Worm (Caenorhabditis elegans) whole organism, early embryonic: ENCODE measurements around the gene F46G10.2.

Experiments used
- B0310.2 ChIP-seq: sonication (generic microtip); optimal IDR thresholded peaks from 2 replicates; lab custom pipeline; 2016; ENCODE audit warnings: mild to moderate bottlenecking, missing genetic modification characterization, missing compliant biosample characterization
- F13C5.2 ChIP-seq: sonication (generic microtip); optimal IDR thresholded peaks from 2 replicates; lab custom pipeline; 2017; ENCODE audit warnings: mild to moderate bottlenecking, missing genetic modification characterization, inconsistent platforms, missing compliant biosample characterization
- aly-1 ChIP-seq: sonication (generic microtip); optimal IDR thresholded peaks from 2 replicates; lab custom pipeline; 2016; ENCODE audit warnings: missing genetic modification characterization, missing compliant biosample characterization
- ama-1 ChIP-seq: fragments of 150-350 bp; optimal IDR thresholded peaks from 2 replicates; lab custom pipeline; 2014
- ceh-13 ChIP-seq: fragments of 200-800 bp; sonication (Bioruptor generic); optimal IDR thresholded peaks from 2 replicates; lab custom pipeline; 2018; ENCODE audit warnings: mild to moderate bottlenecking, missing genetic modification characterization, missing compliant biosample characterization
- ceh-36 ChIP-seq: sonication (generic microtip); optimal IDR thresholded peaks from 2 replicates; lab custom pipeline; 2016; ENCODE audit warnings: missing genetic modification characterization, inconsistent platforms, missing compliant biosample characterization
- ets-7 ChIP-seq: sonication (generic microtip); optimal IDR thresholded peaks from 2 replicates; lab custom pipeline; 2016; ENCODE audit warnings: missing genotype, missing genetic modification characterization, missing compliant biosample characterization
- flt-1 ChIP-seq: fragments of 200-800 bp; sonication (Bioruptor generic); IDR thresholded peaks from 2 replicates; pipeline ENCODE4 v1.3.6; 2022; ENCODE audit warnings: missing genetic modification characterization, missing compliant biosample characterization
- hmbx-1 ChIP-seq: sonication (generic microtip); optimal IDR thresholded peaks from 2 replicates; lab custom pipeline; 2016; ENCODE audit warnings: mild to moderate bottlenecking, missing genetic modification characterization, missing compliant biosample characterization
- hmg-4 ChIP-seq: fragments of 200-800 bp; sonication (Bioruptor generic); optimal IDR thresholded peaks from 2 replicates; lab custom pipeline; 2018; ENCODE audit warnings: mild to moderate bottlenecking, missing genetic modification characterization, missing compliant biosample characterization
- hnd-1 ChIP-seq: sonication (generic microtip); optimal IDR thresholded peaks from 2 replicates; lab custom pipeline; 2016; ENCODE audit warnings: missing genetic modification characterization, missing compliant biosample characterization
- pes-1 ChIP-seq: fragments of 200-800 bp; sonication (Bioruptor generic); IDR thresholded peaks from 2 replicates; pipeline ENCODE4 v1.3.6; 2022; ENCODE audit warnings: missing genetic modification reagents, missing genetic modification characterization, missing compliant biosample characterization
- scrt-1 ChIP-seq: fragments of 200-800 bp; sonication (Bioruptor generic); IDR thresholded peaks from 2 replicates; pipeline ENCODE4 v1.3.6; 2022; ENCODE audit warnings: missing genetic modification characterization, missing compliant biosample characterization
- sea-1 ChIP-seq: fragments of 200-800 bp; sonication (Bioruptor generic); conservative IDR thresholded peaks from 2 replicates; pipeline ENCODE4 v1.3.6; 2022; ENCODE audit warnings: missing genetic modification characterization, missing compliant biosample characterization
- tbx-11 ChIP-seq: fragments of 200-800 bp; sonication (Bioruptor generic); IDR thresholded peaks from 2 replicates; pipeline ENCODE4 v1.3.6; 2022; ENCODE audit warnings: missing genetic modification characterization, missing compliant biosample characterization
- tbx-37 ChIP-seq: fragments of 200-800 bp; sonication (Bioruptor generic); conservative IDR thresholded peaks from 2 replicates; pipeline ENCODE4 v1.3.6; 2022; ENCODE audit warnings: missing genetic modification reagents, missing genetic modification characterization, missing compliant biosample characterization
- tra-4 ChIP-seq: sonication (generic microtip); optimal IDR thresholded peaks from 2 replicates; lab custom pipeline; 2017; ENCODE audit warnings: missing genetic modification characterization, missing compliant biosample characterization

The F46G10.2 gene

ce11 chrX:13322886-13323285 lies at the start of gene F46G10.2:
F46G10.2 (plus strand) TSS chrX:13322963.
- TF ChIP-seq pes-1 (GFP tag; lab: Robert Waterston, UW) (no peak), sea-1 (no peak), hmbx-1 (tag; lab: Kevin White, UChicago) (no peak), ceh-36 (tag; lab: Kevin White, UChicago) (no peak), hmg-4 (no peak), tbx-11 (GFP tag; lab: Robert Waterston, UW) (no peak), ama-1 (no peak), B0310.2 (tag; lab: Kevin White, UChicago) (no peak), F13C5.2 (tag; lab: Kevin White, UChicago) (no peak)

DNA sequence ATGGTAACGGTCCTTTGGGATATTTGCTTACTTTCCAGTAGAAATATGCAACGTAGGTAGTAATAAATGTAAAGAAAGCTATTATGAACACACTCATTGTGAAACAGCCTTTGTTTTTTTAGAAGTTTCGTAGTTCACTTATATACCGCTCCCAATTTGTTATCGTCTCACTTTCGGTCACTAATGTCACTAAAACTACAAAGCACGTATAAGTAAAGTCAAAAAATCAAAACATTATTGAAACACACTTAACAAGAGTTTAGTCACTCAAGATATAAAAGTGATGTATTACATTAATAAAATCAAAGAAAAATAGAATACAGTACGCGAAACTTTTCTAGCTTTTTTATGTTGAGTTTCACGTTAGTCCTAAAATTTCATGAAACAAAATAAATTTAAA lies 48.7 kb upstream of the F46G10.2 start, which contains the start of gene cyp-14A3:
Gene cyp-14A3, minus strand, starts transcription at position 101 of the 400 bp plus-strand sequence.
- TF ChIP-seq pes-1 (GFP tag; lab: Robert Waterston, UW), result no peak
- TF ChIP-seq tbx-37 (GFP tag; lab: Robert Waterston, UW), result no peak
- TF ChIP-seq hmbx-1 (tag; lab: Kevin White, UChicago), result no peak
- no peak for TF ChIP-seq hnd-1
- TF ChIP-seq aly-1 (tag; lab: Kevin White, UChicago), result no peak
- TF ChIP-seq sea-1, result no peak
- TF ChIP-seq ama-1, result no peak
- TF ChIP-seq tra-4, result no peak
- no peak for TF ChIP-seq tbx-11 (GFP tag; lab: Robert Waterston, UW)
- no peak for TF ChIP-seq ceh-13

ce11 chrX:13278876-13279275 lies 43.9 kb upstream of the F46G10.2 start, which contains the start of gene phf-33:
phf-33 (minus strand) TSS chrX:13278976.
- TF ChIP-seq ama-1, result no peak
- no peak for TF ChIP-seq hmg-4
- TF ChIP-seq ceh-36 (tag; lab: Kevin White, UChicago), result no peak
- TF ChIP-seq F13C5.2 (tag; lab: Kevin White, UChicago), result no peak
- TF ChIP-seq tbx-37 (GFP tag; lab: Robert Waterston, UW), result no peak
- no peak for TF ChIP-seq hmbx-1 (tag; lab: Kevin White, UChicago)
- no peak for TF ChIP-seq ceh-13
- no peak for TF ChIP-seq hnd-1
- no peak for TF ChIP-seq flt-1 (GFP tag; lab: Robert Waterston, UW)
- TF ChIP-seq sea-1, result no peak
- no peak for TF ChIP-seq B0310.2 (tag; lab: Kevin White, UChicago)
- no peak for TF ChIP-seq aly-1 (tag; lab: Kevin White, UChicago)

DNA sequence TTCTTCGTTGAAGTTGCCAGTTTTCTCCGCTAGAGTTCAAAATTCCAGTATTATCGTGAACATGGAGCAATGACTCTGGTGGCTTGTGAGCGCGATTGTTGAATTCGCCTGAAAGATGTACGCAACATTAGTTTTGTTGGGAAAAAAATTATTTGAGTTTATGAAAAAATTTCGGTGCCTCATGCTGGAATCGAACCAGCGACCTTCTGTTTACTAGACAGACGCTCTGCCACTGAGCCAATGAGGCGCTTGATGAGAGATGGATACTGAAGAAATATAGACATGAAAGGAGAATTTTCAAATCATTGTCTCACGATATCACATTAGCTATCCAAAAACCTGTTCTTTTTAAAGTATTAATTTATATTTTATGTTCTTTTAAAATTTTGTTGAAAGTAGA lies 39.3 kb upstream of the F46G10.2 start:
- no peak for TF ChIP-seq tbx-11 (GFP tag; lab: Robert Waterston, UW)
- TF ChIP-seq hmbx-1 (tag; lab: Kevin White, UChicago), result no peak
- no peak for TF ChIP-seq F13C5.2 (tag; lab: Kevin White, UChicago)
- TF ChIP-seq ets-7 (tag; lab: Kevin White, UChicago), result no peak
- no peak for TF ChIP-seq aly-1 (tag; lab: Kevin White, UChicago)

DNA sequence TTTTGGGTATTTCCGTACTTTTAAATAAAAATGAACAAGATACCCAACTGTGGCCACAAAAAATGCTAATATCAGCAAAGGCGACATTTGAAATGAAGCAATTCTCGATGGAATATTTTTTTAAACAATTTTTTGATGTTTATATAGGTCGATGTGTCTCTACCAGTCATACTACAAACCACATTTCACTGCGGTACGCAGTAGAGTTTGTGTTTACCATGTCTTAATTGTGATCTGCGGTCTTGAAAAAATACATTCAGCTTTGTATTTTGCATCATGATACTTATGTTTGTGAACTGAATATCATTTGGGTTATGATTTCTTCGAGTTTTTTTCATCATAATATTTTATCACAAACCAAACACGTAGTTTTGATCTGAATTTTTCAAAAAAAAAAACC lies 38.7 kb upstream of the F46G10.2 start, which contains the start of gene cyp-14A4:
Gene cyp-14A4, minus strand, starts transcription at position 107 of the 400 bp plus-strand sequence.
- TF ChIP-seq flt-1 (GFP tag; lab: Robert Waterston, UW) (no peak), sea-1 (no peak), pes-1 (GFP tag; lab: Robert Waterston, UW) (no peak), tbx-11 (GFP tag; lab: Robert Waterston, UW) (no peak), ceh-13 (no peak), B0310.2 (tag; lab: Kevin White, UChicago) (no peak), hnd-1 (no peak), hmbx-1 (tag; lab: Kevin White, UChicago) (no peak), hmg-4 (no peak), F13C5.2 (tag; lab: Kevin White, UChicago) (no peak), scrt-1 (no peak)

DNA sequence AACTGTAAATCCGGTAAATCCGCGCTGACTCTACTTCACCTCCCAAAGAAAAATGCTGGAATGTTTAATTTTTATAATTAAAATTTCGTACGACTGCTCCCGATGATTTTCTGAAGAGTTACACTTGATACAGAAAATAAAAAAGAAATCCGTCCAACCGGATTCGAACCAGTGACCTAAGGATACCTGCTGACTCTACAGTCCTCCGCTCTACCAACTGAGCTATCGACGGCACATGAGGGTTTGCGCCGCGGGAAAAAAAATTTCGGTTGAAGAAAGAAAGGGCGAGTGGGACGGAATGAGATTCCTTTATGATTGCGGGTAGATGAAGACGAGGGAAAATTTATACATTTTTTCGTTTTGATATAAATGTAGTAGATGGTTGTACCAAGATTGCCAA lies 38.1 kb upstream of the F46G10.2 start:
- TF ChIP-seq ets-7 (tag; lab: Kevin White, UChicago), result no peak
- TF ChIP-seq B0310.2 (tag; lab: Kevin White, UChicago), result no peak
- no peak for TF ChIP-seq F13C5.2 (tag; lab: Kevin White, UChicago)
- no peak for TF ChIP-seq hmg-4
- TF ChIP-seq flt-1 (GFP tag; lab: Robert Waterston, UW), result no peak
- no peak for TF ChIP-seq aly-1 (tag; lab: Kevin White, UChicago)
- TF ChIP-seq tbx-11 (GFP tag; lab: Robert Waterston, UW), result no peak
- TF ChIP-seq hmbx-1 (tag; lab: Kevin White, UChicago), result no peak
- TF ChIP-seq tra-4, result no peak
- no peak for TF ChIP-seq ama-1
- TF ChIP-seq tbx-37 (GFP tag; lab: Robert Waterston, UW), result no peak
- no peak for TF ChIP-seq sea-1
- no peak for TF ChIP-seq ceh-36 (tag; lab: Kevin White, UChicago)
- TF ChIP-seq pes-1 (GFP tag; lab: Robert Waterston, UW), result no peak

- TF ChIP-seq scrt-1, result no peak
- no peak for TF ChIP-seq ceh-13
- no peak for TF ChIP-seq hmg-4
- no peak for TF ChIP-seq aly-1 (tag; lab: Kevin White, UChicago)
Observed at ce11 chrX:13286533-13286932, 36.2 kb upstream of the F46G10.2 start, which contains the start of gene R04D3.2. R04D3.2 (minus strand) TSS chrX:13286633.

DNA sequence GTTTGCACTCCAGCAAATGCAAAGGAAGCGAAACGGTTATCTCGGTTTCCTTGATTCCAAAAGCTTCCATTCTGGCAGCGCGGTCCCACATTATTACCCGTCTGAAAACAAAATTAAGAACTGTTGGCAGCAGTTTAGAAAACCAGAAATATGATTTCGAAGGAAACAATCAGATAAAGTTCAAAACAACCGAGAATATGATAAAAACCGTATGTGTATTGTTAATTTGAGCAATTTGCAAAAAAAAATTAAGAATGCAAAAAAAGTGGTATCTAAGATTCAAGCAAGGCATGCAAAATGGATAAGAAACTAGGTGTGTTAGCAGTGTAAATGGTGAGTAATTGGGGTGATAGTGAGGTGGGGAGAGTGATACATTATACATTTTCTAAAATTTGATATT lies 34.0 kb upstream of the F46G10.2 start, which contains the start of gene R04D3.4:
Gene R04D3.4, minus strand, starts transcription at position 101 of the 400 bp plus-strand sequence.
- no peak for TF ChIP-seq pes-1 (GFP tag; lab: Robert Waterston, UW)
- no peak for TF ChIP-seq flt-1 (GFP tag; lab: Robert Waterston, UW)
- TF ChIP-seq tbx-37 (GFP tag; lab: Robert Waterston, UW), result no peak
- no peak for TF ChIP-seq B0310.2 (tag; lab: Kevin White, UChicago)
